Worm (Caenorhabditis elegans): ENCODE results near the gene lgc-13.

DNA sequence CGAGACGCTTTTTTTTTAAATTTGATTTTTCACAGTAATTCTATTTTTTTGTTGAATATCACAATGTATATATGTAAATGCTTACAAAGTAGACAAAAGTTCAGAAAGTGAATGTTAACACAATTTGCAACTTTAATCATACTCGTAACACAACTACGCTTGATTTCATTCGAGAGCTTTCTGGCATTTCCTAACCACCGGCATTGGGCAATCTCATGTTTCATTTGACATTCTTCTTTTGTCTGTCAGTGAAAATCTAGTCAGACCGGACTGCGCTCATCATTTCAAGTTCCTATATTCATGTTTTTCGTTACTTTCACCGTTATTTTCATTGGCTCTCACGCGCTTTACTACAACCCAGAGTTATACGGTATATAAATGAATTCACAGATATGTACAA is 2.2 kb downstream of the lgc-13 start, which contains the start of gene lgc-14:
- no peak for TF ChIP-seq ham-2 (GFP tag; optimal IDR thresholded peaks at IDR 0.05)
- no peak for TF ChIP-seq sptf-1 (tag; optimal IDR thresholded peaks at IDR 0.05)
- no peak for TF ChIP-seq nhr-2 (tag; optimal IDR thresholded peaks at IDR 0.05)
- TF ChIP-seq unc-62 (GFP tag; optimal IDR thresholded peaks at IDR 0.05) = no peak
- TF ChIP-seq flh-1 (GFP tag; optimal IDR thresholded peaks at IDR 0.05) = no peak
- no peak for TF ChIP-seq snpc-4 (tag; optimal IDR thresholded peaks at IDR 0.05)
- no peak for TF ChIP-seq lsy-2 (tag; optimal IDR thresholded peaks at IDR 0.05)
- TF ChIP-seq mep-1 (tag; optimal IDR thresholded peaks at IDR 0.05) = no peak
- TF ChIP-seq cnd-1 (tag; optimal IDR thresholded peaks at IDR 0.05) = no peak
- no peak for TF ChIP-seq ceh-83 (GFP tag; optimal IDR thresholded peaks at IDR 0.05)
- TF ChIP-seq zip-8 (tag; optimal IDR thresholded peaks at IDR 0.05) = no peak
- TF ChIP-seq nhr-12 (tag; optimal IDR thresholded peaks at IDR 0.05) = no peak
- TF ChIP-seq nhr-237 (tag; optimal IDR thresholded peaks at IDR 0.05) = no peak
- TF ChIP-seq elt-1 (tag; optimal IDR thresholded peaks at IDR 0.05; ENCODE audit: borderline replicate concordance, insufficient read depth) = no peak

Data from whole organism, mixed stage, embryonic.